Worm (Caenorhabditis elegans) whole organism, early embryonic: ENCODE measurements around the gene C50F4.10.

ENCODE experiments used
- B0310.2 ChIP-seq: sonication (generic microtip); optimal IDR thresholded peaks from 2 replicates; lab custom pipeline; 2016; ENCODE audit warnings: mild to moderate bottlenecking, missing genetic modification characterization, missing compliant biosample characterization
- ama-1 ChIP-seq: fragments of 150-350 bp; optimal IDR thresholded peaks from 2 replicates; lab custom pipeline; 2014
- ceh-13 ChIP-seq: fragments of 200-800 bp; sonication (Bioruptor generic); optimal IDR thresholded peaks from 2 replicates; lab custom pipeline; 2018; ENCODE audit warnings: mild to moderate bottlenecking, missing genetic modification characterization, missing compliant biosample characterization
- ceh-36 ChIP-seq: sonication (generic microtip); optimal IDR thresholded peaks from 2 replicates; lab custom pipeline; 2016; ENCODE audit warnings: missing genetic modification characterization, inconsistent platforms, missing compliant biosample characterization
- hmg-4 ChIP-seq: fragments of 200-800 bp; sonication (Bioruptor generic); optimal IDR thresholded peaks from 2 replicates; lab custom pipeline; 2018; ENCODE audit warnings: mild to moderate bottlenecking, missing genetic modification characterization, missing compliant biosample characterization
- scrt-1 ChIP-seq: fragments of 200-800 bp; sonication (Bioruptor generic); IDR thresholded peaks from 2 replicates; pipeline ENCODE4 v1.3.6; 2022; ENCODE audit warnings: missing genetic modification characterization, missing compliant biosample characterization
- sea-1 ChIP-seq: fragments of 200-800 bp; sonication (Bioruptor generic); conservative IDR thresholded peaks from 2 replicates; pipeline ENCODE4 v1.3.6; 2022; ENCODE audit warnings: missing genetic modification characterization, missing compliant biosample characterization
- tbx-11 ChIP-seq: fragments of 200-800 bp; sonication (Bioruptor generic); IDR thresholded peaks from 2 replicates; pipeline ENCODE4 v1.3.6; 2022; ENCODE audit warnings: missing genetic modification characterization, missing compliant biosample characterization

ce11 chrV:9496742-9497141, 34.6 kb downstream of the C50F4.10 start, which contains the start of gene gsnl-1:
- no peak for TF ChIP-seq tbx-11 (GFP tag; lab: Robert Waterston, UW)
- no peak for TF ChIP-seq ama-1 (lab: Kevin White, UChicago)
- no peak for TF ChIP-seq B0310.2 (tag; lab: Kevin White, UChicago)
- TF ChIP-seq ceh-36 (tag; lab: Kevin White, UChicago) = no peak
- TF ChIP-seq hmg-4 = no peak
- no peak for TF ChIP-seq ceh-13 (GFP tag; lab: Kevin White, UChicago)
- TF ChIP-seq scrt-1 (GFP tag; lab: Robert Waterston, UW) = no peak
- TF ChIP-seq sea-1 (GFP tag; lab: Robert Waterston, UW) = no peak
